Worm (Caenorhabditis elegans) whole organism, L3 larva: ENCODE measurements around the gene smf-1.

ENCODE experiments used
- ama-1 ChIP-seq: fragments of 150-350 bp; optimal IDR thresholded peaks from 2 replicates; lab custom pipeline; 2018
- hmg-11 ChIP-seq: sonication (generic microtip); optimal IDR thresholded peaks from 2 replicates; lab custom pipeline; 2016; ENCODE audit warnings: missing genetic modification characterization, missing compliant biosample characterization
- nhr-77 ChIP-seq: fragments of 150-350 bp; optimal IDR thresholded peaks from 2 replicates; lab custom pipeline; 2014; ENCODE audit warnings: missing biosample characterization, missing genetic modification characterization
- pha-4 ChIP-seq: fragments of 150-350 bp; optimal IDR thresholded peaks from 2 replicates; lab custom pipeline; 2014; ENCODE audit warnings: missing biosample characterization, missing genetic modification reagents, missing genetic modification characterization
- unc-39 ChIP-seq: sonication (generic microtip); optimal IDR thresholded peaks from 4 replicates; lab custom pipeline; 2017; ENCODE audit warnings: missing biosample characterization, missing genetic modification characterization

- TF ChIP-seq nhr-77 (tag; lab: Kevin White, UChicago) = no peak
- TF ChIP-seq hmg-11 (tag; lab: Kevin White, UChicago) = no peak
- TF ChIP-seq pha-4 = no peak
- TF ChIP-seq unc-39 (tag; lab: Kevin White, UChicago) = no peak
- TF ChIP-seq ama-1 (lab: Kevin White, UChicago) = peak; percentile 88
These were observed 2.4 kb upstream of the smf-1 start, which contains the start of gene slc-25A10 for ce11 chrX:6725260-6725718.
